Worm (Caenorhabditis elegans) whole organism, L4 larva: ENCODE data around the gene ZK546.19.

Experiments
- Y48G9A.11 ChIP-seq: fragments of 200-800 bp; sonication (Bioruptor generic); IDR thresholded peaks from 2 replicates; pipeline ENCODE4 v1.3.6; 2022; ENCODE audit warnings: missing genetic modification reagents, missing genetic modification characterization, missing compliant biosample characterization
- fos-1 ChIP-seq: fragments of 150-350 bp; optimal IDR thresholded peaks from 2 replicates; lab custom pipeline; 2014; ENCODE audit warnings: missing biosample characterization, missing genetic modification characterization
- jun-1 ChIP-seq: fragments of 150-350 bp; optimal IDR thresholded peaks from 2 replicates; lab custom pipeline; 2014; ENCODE audit warnings: missing biosample characterization, missing genetic modification reagents, missing genetic modification characterization
- lin-15B ChIP-seq: fragments of 150-350 bp; sonication (generic microtip); optimal IDR thresholded peaks from 3 replicates; lab custom pipeline; 2014; ENCODE audit warnings: missing biosample characterization, missing genetic modification characterization
- nhr-11 ChIP-seq: fragments of 150-350 bp; optimal IDR thresholded peaks from 2 replicates; lab custom pipeline; 2014; ENCODE audit warnings: missing biosample characterization, missing genetic modification characterization
- nhr-237 ChIP-seq: sonication (generic microtip); optimal IDR thresholded peaks from 2 replicates; lab custom pipeline; 2017; ENCODE audit warnings: missing biosample characterization, missing genetic modification characterization
- nhr-77 ChIP-seq: fragments of 150-350 bp; optimal IDR thresholded peaks from 2 replicates; lab custom pipeline; 2014; ENCODE audit warnings: missing biosample characterization, missing genetic modification characterization
- pha-4 ChIP-seq, 2 experiments: fragments of 150-350 bp in 1 of 2; fragments of 200-800 bp in 1 of 2; sonication (Bioruptor generic) in 1 of 2; IDR thresholded peaks in 1 of 2; optimal IDR thresholded peaks in 1 of 2; 2 replicates each; pipeline versions ENCODE4 v1.3.6 to Lab custom; 2014 to 2022; ENCODE audit warnings: missing genetic modification characterization in 2 of 2, missing genetic modification reagents in 2 of 2, missing biosample characterization in 1 of 2, missing compliant biosample characterization in 1 of 2
- saeg-2 ChIP-seq: fragments of 200-800 bp; sonication (Bioruptor generic); IDR thresholded peaks from 2 replicates; pipeline ENCODE4 v1.3.6; 2022; ENCODE audit warnings: missing genetic modification reagents, missing genetic modification characterization, missing compliant biosample characterization
- vab-7 ChIP-seq: fragments of 200-800 bp; sonication (Bioruptor generic); IDR thresholded peaks from 2 replicates; pipeline ENCODE4 v1.3.6; 2022; ENCODE audit warnings: missing genetic modification reagents, missing genetic modification characterization, missing compliant biosample characterization
- zag-1 ChIP-seq: fragments of 150-350 bp; optimal IDR thresholded peaks from 2 replicates; lab custom pipeline; 2014; ENCODE audit warnings: missing biosample characterization, missing genetic modification characterization
- zip-2 ChIP-seq: fragments of 150-350 bp; optimal IDR thresholded peaks from 2 replicates; lab custom pipeline; 2014; ENCODE audit warnings: missing biosample characterization, missing genetic modification characterization

- TF ChIP-seq jun-1 (tag; lab: Kevin White, UChicago), result no peak
- TF ChIP-seq nhr-77 (tag; lab: Kevin White, UChicago), result no peak
- TF ChIP-seq nhr-237 (tag; lab: Kevin White, UChicago), result no peak
- no peak for TF ChIP-seq fos-1 (tag; lab: Kevin White, UChicago)
- no peak for TF ChIP-seq lin-15B (tag; lab: Kevin White, UChicago)
- no peak for TF ChIP-seq vab-7
- no peak for TF ChIP-seq nhr-11 (tag; lab: Kevin White, UChicago)
- no peak for TF ChIP-seq Y48G9A.11 (GFP tag; lab: Robert Waterston, UW)
- TF ChIP-seq pha-4 (GFP tag; IDR thresholded peaks at IDR 0.05; lab: Robert Waterston, UW), result no peak
- no peak for TF ChIP-seq pha-4 (tag; optimal IDR thresholded peaks at IDR 0.05; lab: Kevin White, UChicago)
- TF ChIP-seq zip-2 (tag; lab: Kevin White, UChicago), result no peak
- TF ChIP-seq zag-1 (tag; lab: Kevin White, UChicago), result no peak
- no peak for TF ChIP-seq saeg-2 (GFP tag; lab: Robert Waterston, UW)
These were observed 12.8 kb downstream of the ZK546.19 start for ce11 chrII:4954099-4954959.
